Worm (Caenorhabditis elegans) whole organism, L3 larva: ENCODE results near the gene lido-2.
A peak's percentile ranks its signal among the peaks of the same experiment; 100 is the strongest.

Experiments used
- R02D3.7 ChIP-seq: fragments of 150-350 bp; optimal IDR thresholded peaks from 2 replicates; lab custom pipeline; 2014; ENCODE audit warnings: missing biosample characterization, missing genetic modification characterization
- aly-2 ChIP-seq: fragments of 150-350 bp; optimal IDR thresholded peaks from 2 replicates; lab custom pipeline; 2014; ENCODE audit warnings: missing biosample characterization, missing genetic modification characterization
- ama-1 ChIP-seq: fragments of 150-350 bp; optimal IDR thresholded peaks from 2 replicates; lab custom pipeline; 2018
- ceh-16 ChIP-seq: sonication (generic microtip); optimal IDR thresholded peaks from 2 replicates; lab custom pipeline; 2017; ENCODE audit warnings: missing biosample characterization, missing genetic modification characterization
- ceh-82 ChIP-seq: fragments of 150-350 bp; optimal IDR thresholded peaks from 2 replicates; lab custom pipeline; 2014; ENCODE audit warnings: missing biosample characterization, missing genetic modification characterization
- egl-27 ChIP-seq: sonication (generic microtip); optimal IDR thresholded peaks from 4 replicates; lab custom pipeline; 2017; ENCODE audit warnings: missing biosample characterization, missing genetic modification reagents, missing genetic modification characterization
- elt-2 ChIP-seq: sonication (generic microtip); optimal IDR thresholded peaks from 2 replicates; lab custom pipeline; 2016; ENCODE audit warnings: missing genetic modification reagents, mild to moderate bottlenecking, missing genetic modification characterization, missing compliant biosample characterization
- elt-3 ChIP-seq, 3 experiments: fragments of 150-350 bp in 1 of 3; sonication (generic microtip) in 2 of 3; optimal IDR thresholded peaks; 2 replicates in 2 of 3; 4 replicates in 1 of 3; lab custom pipeline; 2014 to 2017; ENCODE audit warnings: missing biosample characterization in 3 of 3, missing genetic modification characterization in 3 of 3
- eor-1 ChIP-seq, 2 experiments: fragments of 150-350 bp; optimal IDR thresholded peaks; 2 replicates each; lab custom pipeline; 2014 to 2018; ENCODE audit warnings: missing biosample characterization in 2 of 2, missing genetic modification characterization in 2 of 2
- fkh-2 ChIP-seq: fragments of 150-350 bp; optimal IDR thresholded peaks from 2 replicates; lab custom pipeline; 2014; ENCODE audit warnings: missing biosample characterization, missing genetic modification reagents, missing genetic modification characterization
- fos-1 ChIP-seq: fragments of 150-350 bp; optimal IDR thresholded peaks from 2 replicates; lab custom pipeline; 2014; ENCODE audit warnings: missing biosample characterization, missing genetic modification characterization
- hmg-11 ChIP-seq: sonication (generic microtip); optimal IDR thresholded peaks from 2 replicates; lab custom pipeline; 2016; ENCODE audit warnings: missing genetic modification characterization, missing compliant biosample characterization
- jun-1 ChIP-seq: fragments of 150-350 bp; optimal IDR thresholded peaks from 2 replicates; lab custom pipeline; 2014; ENCODE audit warnings: missing biosample characterization, missing genetic modification reagents, missing genetic modification characterization
- lin-15B ChIP-seq: fragments of 150-350 bp; optimal IDR thresholded peaks from 2 replicates; lab custom pipeline; 2014; ENCODE audit warnings: missing biosample characterization, missing genetic modification characterization
- lsy-12 ChIP-seq: sonication (generic microtip); optimal IDR thresholded peaks from 2 replicates; lab custom pipeline; 2016; ENCODE audit warnings: mild to moderate bottlenecking, missing genetic modification characterization, missing compliant biosample characterization
- mdl-1 ChIP-seq: fragments of 150-350 bp; optimal IDR thresholded peaks from 2 replicates; lab custom pipeline; 2014; ENCODE audit warnings: missing biosample characterization, missing genetic modification characterization
- nfya-1 ChIP-seq: sonication (generic microtip); optimal IDR thresholded peaks from 2 replicates; lab custom pipeline; 2017; ENCODE audit warnings: missing genetic modification characterization, mild to moderate bottlenecking, missing compliant biosample characterization, antibody characterized with exemption, moderate library complexity; ENCODE audit not compliant: insufficient read depth
- nhr-12 ChIP-seq: fragments of 150-350 bp; optimal IDR thresholded peaks from 2 replicates; lab custom pipeline; 2014; ENCODE audit warnings: missing biosample characterization, missing genetic modification characterization
- nhr-23 ChIP-seq: fragments of 150-350 bp; optimal IDR thresholded peaks from 2 replicates; lab custom pipeline; 2014; ENCODE audit warnings: missing biosample characterization, missing genetic modification reagents, missing genetic modification characterization
- nhr-237 ChIP-seq: fragments of 150-350 bp; optimal IDR thresholded peaks from 2 replicates; lab custom pipeline; 2014; ENCODE audit warnings: missing biosample characterization, missing genetic modification characterization
- nhr-25 ChIP-seq: sonication (generic microtip); optimal IDR thresholded peaks from 2 replicates; lab custom pipeline; 2017; ENCODE audit warnings: missing biosample characterization, missing genetic modification characterization
- nhr-28 ChIP-seq: fragments of 150-350 bp; optimal IDR thresholded peaks from 2 replicates; lab custom pipeline; 2014; ENCODE audit warnings: missing biosample characterization, missing genetic modification characterization
- nhr-43 ChIP-seq: sonication (generic microtip); optimal IDR thresholded peaks from 2 replicates; lab custom pipeline; 2016; ENCODE audit warnings: mild to moderate bottlenecking, missing genetic modification characterization, missing compliant biosample characterization; ENCODE audit not compliant: poor library complexity, severe bottlenecking
- nhr-67 ChIP-seq: fragments of 150-350 bp; optimal IDR thresholded peaks from 2 replicates; lab custom pipeline; 2014; ENCODE audit warnings: missing biosample characterization, missing genetic modification characterization
- nhr-76 ChIP-seq: fragments of 150-350 bp; sonication (generic microtip); optimal IDR thresholded peaks from 5 replicates; lab custom pipeline; 2014; ENCODE audit warnings: missing biosample characterization, missing genetic modification characterization
- nhr-77 ChIP-seq: fragments of 150-350 bp; optimal IDR thresholded peaks from 2 replicates; lab custom pipeline; 2014; ENCODE audit warnings: missing biosample characterization, missing genetic modification characterization
- pha-4 ChIP-seq: fragments of 150-350 bp; optimal IDR thresholded peaks from 2 replicates; lab custom pipeline; 2014; ENCODE audit warnings: missing biosample characterization, missing genetic modification reagents, missing genetic modification characterization
- pqm-1 ChIP-seq: fragments of 150-350 bp; optimal IDR thresholded peaks from 2 replicates; lab custom pipeline; 2017; ENCODE audit warnings: missing biosample characterization, missing genetic modification characterization, inconsistent platforms
- sea-2 ChIP-seq: fragments of 150-350 bp; sonication (generic microtip); optimal IDR thresholded peaks from 4 replicates; lab custom pipeline; 2014; ENCODE audit warnings: missing biosample characterization, missing genetic modification reagents, missing genetic modification characterization
- skn-1 ChIP-seq: fragments of 150-350 bp; optimal IDR thresholded peaks from 2 replicates; lab custom pipeline; 2014; ENCODE audit warnings: missing biosample characterization, missing genetic modification characterization
- tbx-2 ChIP-seq: sonication (generic microtip); optimal IDR thresholded peaks from 2 replicates; lab custom pipeline; 2016; ENCODE audit warnings: mild to moderate bottlenecking, missing genetic modification characterization, missing compliant biosample characterization
- unc-62 ChIP-seq: fragments of 150-350 bp; sonication (generic microtip); optimal IDR thresholded peaks from 4 replicates; lab custom pipeline; 2014; ENCODE audit warnings: missing biosample characterization, missing genetic modification reagents, missing genetic modification characterization
- zag-1 ChIP-seq: fragments of 150-350 bp; optimal IDR thresholded peaks from 2 replicates; lab custom pipeline; 2014; ENCODE audit warnings: missing biosample characterization, missing genetic modification characterization
- ztf-11 ChIP-seq: fragments of 150-350 bp; optimal IDR thresholded peaks from 2 replicates; lab custom pipeline; 2014; ENCODE audit warnings: missing biosample characterization, missing genetic modification characterization
- ztf-4 ChIP-seq: fragments of 150-350 bp; optimal IDR thresholded peaks from 2 replicates; lab custom pipeline; 2014; ENCODE audit warnings: missing biosample characterization, missing genetic modification characterization

The lido-2 gene

ce11 chrX:17139204-17139780 lies 38.7 kb upstream of the lido-2 start:
- TF ChIP-seq pha-4 (tag; lab: Kevin White, UChicago) (peak; percentile 20), pqm-1 (peak; percentile 22), tbx-2 (no peak), R02D3.7 (tag; lab: Kevin White, UChicago) (no peak), elt-2 (tag; lab: Kevin White, UChicago) (peak; percentile 92), eor-1 (tag; optimal IDR thresholded peaks at IDR 0.05; lab: Kevin White, UChicago) (no peak), jun-1 (tag; lab: Kevin White, UChicago) (peak; percentile 30), hmg-11 (tag; lab: Kevin White, UChicago) (no peak)
- TF ChIP-seq, all 47 proteins: peak for 4

ce11 chrX:17138060-17138557 lies 37.6 kb upstream of the lido-2 start, which contains the start of gene cnp-3:
Gene cnp-3, minus strand, starts transcription at chrX:17138110.
- TF ChIP-seq nhr-25 (tag; lab: Kevin White, UChicago) (peak; percentile 77), fos-1 (tag; lab: Kevin White, UChicago) (peak; percentile 63), ama-1 (lab: Kevin White, UChicago) (no peak), ztf-4 (tag; lab: Kevin White, UChicago) (no peak), unc-62 (GFP tag; lab: Kevin White, UChicago) (no peak), nhr-43 (tag; lab: Kevin White, UChicago) (peak; percentile 80), elt-3 (tag; optimal IDR thresholded peaks at IDR 0.05; lab: Kevin White, UChicago) (peak in 2 of 3 experiments; percentile 21 to 63), pha-4 (tag; lab: Kevin White, UChicago) (no peak), R02D3.7 (tag; lab: Kevin White, UChicago) (no peak), sea-2 (GFP tag; lab: Kevin White, UChicago) (no peak), mdl-1 (tag; lab: Kevin White, UChicago) (no peak), nhr-12 (tag; lab: Kevin White, UChicago) (no peak), nfya-1 (tag; lab: Kevin White, UChicago) (peak; percentile 16), fkh-2 (tag; lab: Kevin White, UChicago) (no peak), nhr-76 (tag; lab: Kevin White, UChicago) (no peak), lsy-12 (tag; lab: Kevin White, UChicago) (no peak), skn-1 (tag; lab: Kevin White, UChicago) (peak; percentile 75), nhr-237 (tag; lab: Kevin White, UChicago) (no peak), hmg-11 (tag; lab: Kevin White, UChicago) (no peak), ceh-82 (tag; lab: Kevin White, UChicago) (no peak), tbx-2 (peak; percentile 4), ztf-11 (tag; lab: Kevin White, UChicago) (no peak), nhr-67 (tag; lab: Kevin White, UChicago) (no peak), elt-2 (tag; lab: Kevin White, UChicago) (peak; percentile 24), pqm-1 (peak; percentile 56), lin-15B (tag; lab: Kevin White, UChicago) (no peak), nhr-23 (peak; percentile 77)
- TF ChIP-seq, all 47 proteins: peak for 10

ce11 chrX:17135704-17136103 lies 35.1 kb upstream of the lido-2 start:
- TF ChIP-seq elt-2 (tag; lab: Kevin White, UChicago): peak; percentile 78
- no peak for TF ChIP-seq aly-2 (tag; lab: Kevin White, UChicago)
- TF ChIP-seq nhr-28 (tag; lab: Kevin White, UChicago): no peak
- TF ChIP-seq nhr-237 (tag; lab: Kevin White, UChicago): no peak
- TF ChIP-seq unc-62 (GFP tag; lab: Kevin White, UChicago): no peak
- no peak for TF ChIP-seq zag-1
- no peak for TF ChIP-seq elt-3 (tag; optimal IDR thresholded peaks at IDR 0.05; lab: Kevin White, UChicago)
- TF ChIP-seq hmg-11 (tag; lab: Kevin White, UChicago): no peak
- no peak for TF ChIP-seq skn-1 (tag; lab: Kevin White, UChicago)
- TF ChIP-seq jun-1 (tag; lab: Kevin White, UChicago): peak; percentile 13
- TF ChIP-seq pha-4 (tag; lab: Kevin White, UChicago): peak; percentile 38
- TF ChIP-seq ama-1 (lab: Kevin White, UChicago): peak; percentile 74
- no peak for TF ChIP-seq nhr-77 (tag; lab: Kevin White, UChicago)
- TF ChIP-seq pqm-1: peak; percentile 40
- no peak for TF ChIP-seq egl-27 (tag; lab: Kevin White, UChicago)
- no peak for TF ChIP-seq ceh-16 (tag; lab: Kevin White, UChicago)
